Worm (Caenorhabditis elegans) whole organism, mixed stage, embryonic: ENCODE results near the gene irg-1.

ENCODE experiments used
- M03D4.4 ChIP-seq: sonication (generic microtip); optimal IDR thresholded peaks from 2 replicates; lab custom pipeline; 2017; ENCODE audit warnings: mild to moderate bottlenecking, missing genetic modification characterization, missing compliant biosample characterization
- bed-3 ChIP-seq: fragments of 200-800 bp; sonication (Bioruptor generic); optimal IDR thresholded peaks from 3 replicates; lab custom pipeline; 2018; ENCODE audit warnings: mild to moderate bottlenecking, missing genetic modification characterization, moderate library complexity, missing compliant biosample characterization
- blmp-1 ChIP-seq: fragments of 150-350 bp; optimal IDR thresholded peaks from 2 replicates; lab custom pipeline; 2014; ENCODE audit warnings: missing biosample characterization, missing genetic modification characterization
- ceh-39 ChIP-seq: fragments of 150-350 bp; optimal IDR thresholded peaks from 2 replicates; lab custom pipeline; 2014; ENCODE audit warnings: missing biosample characterization, missing genetic modification characterization
- ceh-43 ChIP-seq: fragments of 200-800 bp; sonication (Bioruptor generic); optimal IDR thresholded peaks from 2 replicates; lab custom pipeline; 2018; ENCODE audit warnings: mild to moderate bottlenecking, missing genetic modification characterization, moderate library complexity, missing compliant biosample characterization
- ceh-83 ChIP-seq: fragments of 200-800 bp; sonication (Bioruptor generic); optimal IDR thresholded peaks from 2 replicates; lab custom pipeline; 2018; ENCODE audit warnings: mild to moderate bottlenecking, missing genetic modification characterization, missing compliant biosample characterization
- ces-1 ChIP-seq: fragments of 150-350 bp; optimal IDR thresholded peaks from 2 replicates; lab custom pipeline; 2014; ENCODE audit warnings: missing biosample characterization, missing genetic modification reagents, missing genetic modification characterization
- cnd-1 ChIP-seq: fragments of 200-800 bp; sonication (Bioruptor generic); optimal IDR thresholded peaks from 2 replicates; lab custom pipeline; 2018; ENCODE audit warnings: mild to moderate bottlenecking, missing genetic modification characterization, missing compliant biosample characterization
- drap-1 ChIP-seq: fragments of 200-800 bp; sonication (Bioruptor generic); optimal IDR thresholded peaks from 3 replicates; lab custom pipeline; 2018; ENCODE audit warnings: mild to moderate bottlenecking, missing genetic modification characterization, missing compliant biosample characterization
- elt-1 ChIP-seq: sonication (generic microtip); optimal IDR thresholded peaks from 2 replicates; lab custom pipeline; 2017; ENCODE audit warnings: missing genetic modification characterization, mild to moderate bottlenecking, missing compliant biosample characterization, antibody characterized with exemption, moderate library complexity, borderline replicate concordance; ENCODE audit not compliant: insufficient read depth
- elt-3 ChIP-seq: fragments of 150-350 bp; optimal IDR thresholded peaks from 2 replicates; lab custom pipeline; 2014; ENCODE audit warnings: missing biosample characterization, missing genetic modification characterization
- ham-2 ChIP-seq: fragments of 200-800 bp; sonication (Bioruptor generic); optimal IDR thresholded peaks from 2 replicates; lab custom pipeline; 2018; ENCODE audit warnings: mild to moderate bottlenecking, missing genetic modification characterization, missing compliant biosample characterization
- hlh-1 ChIP-seq: fragments of 150-350 bp; optimal IDR thresholded peaks from 2 replicates; lab custom pipeline; 2014; ENCODE audit warnings: missing biosample characterization, missing genetic modification reagents, missing genetic modification characterization
- lin-13 ChIP-seq: fragments of 150-350 bp; optimal IDR thresholded peaks from 2 replicates; lab custom pipeline; 2014; ENCODE audit warnings: missing biosample characterization, missing genetic modification characterization
- lin-32 ChIP-seq: fragments of 200-800 bp; sonication (Bioruptor generic); optimal IDR thresholded peaks from 2 replicates; lab custom pipeline; 2018; ENCODE audit warnings: mild to moderate bottlenecking, missing genetic modification characterization, missing compliant biosample characterization
- lsy-2 ChIP-seq: fragments of 150-350 bp; optimal IDR thresholded peaks from 2 replicates; lab custom pipeline; 2014; ENCODE audit warnings: missing biosample characterization, missing genetic modification characterization
- mab-5 ChIP-seq: fragments of 150-350 bp; optimal IDR thresholded peaks from 2 replicates; lab custom pipeline; 2014; ENCODE audit warnings: missing biosample characterization, missing genetic modification characterization
- mls-2 ChIP-seq: sonication (generic microtip); optimal IDR thresholded peaks from 2 replicates; lab custom pipeline; 2016; ENCODE audit warnings: mild to moderate bottlenecking, missing genetic modification characterization, moderate library complexity, missing compliant biosample characterization
- nhr-12 ChIP-seq: fragments of 150-350 bp; optimal IDR thresholded peaks from 2 replicates; lab custom pipeline; 2014; ENCODE audit warnings: missing biosample characterization, missing genetic modification characterization
- nhr-237 ChIP-seq: fragments of 150-350 bp; optimal IDR thresholded peaks from 2 replicates; lab custom pipeline; 2014; ENCODE audit warnings: missing biosample characterization, missing genetic modification characterization
- nhr-28 ChIP-seq: fragments of 150-350 bp; optimal IDR thresholded peaks from 2 replicates; lab custom pipeline; 2014; ENCODE audit warnings: missing biosample characterization, missing genetic modification characterization
- nhr-76 ChIP-seq: sonication (generic microtip); optimal IDR thresholded peaks from 2 replicates; lab custom pipeline; 2017; ENCODE audit warnings: missing biosample characterization, missing genetic modification characterization
- pha-4 ChIP-seq: fragments of 150-350 bp; optimal IDR thresholded peaks from 2 replicates; lab custom pipeline; 2018; ENCODE audit warnings: missing biosample characterization, missing genetic modification reagents, missing genetic modification characterization
- snpc-4 ChIP-seq: fragments of 150-350 bp; optimal IDR thresholded peaks from 2 replicates; lab custom pipeline; 2014; ENCODE audit warnings: missing biosample characterization, missing genetic modification characterization
- tbx-8 ChIP-seq: fragments of 200-800 bp; sonication (Bioruptor generic); optimal IDR thresholded peaks from 2 replicates; lab custom pipeline; 2018; ENCODE audit warnings: mild to moderate bottlenecking, missing genetic modification characterization, moderate library complexity, missing compliant biosample characterization
- unc-120 ChIP-seq: sonication (generic microtip); optimal IDR thresholded peaks from 2 replicates; lab custom pipeline; 2017; ENCODE audit warnings: missing genetic modification characterization, missing compliant biosample characterization; ENCODE audit not compliant: poor library complexity, severe bottlenecking
- unc-39 ChIP-seq: fragments of 150-350 bp; optimal IDR thresholded peaks from 2 replicates; lab custom pipeline; 2014; ENCODE audit warnings: missing biosample characterization, missing genetic modification characterization
- unc-62 ChIP-seq: fragments of 150-350 bp; optimal IDR thresholded peaks from 2 replicates; lab custom pipeline; 2014; ENCODE audit warnings: missing biosample characterization, missing genetic modification reagents, missing genetic modification characterization
- zip-8 ChIP-seq: fragments of 150-350 bp; optimal IDR thresholded peaks from 2 replicates; lab custom pipeline; 2014; ENCODE audit warnings: missing biosample characterization, missing genetic modification characterization
- ztf-11 ChIP-seq: fragments of 150-350 bp; optimal IDR thresholded peaks from 2 replicates; lab custom pipeline; 2014; ENCODE audit warnings: missing biosample characterization, missing genetic modification characterization

irg-1 gene

ce11 chrV:3543344-3543743 is 20.0 kb downstream of the irg-1 start, which contains the start of gene nhr-222:
TSS of gene nhr-222 (minus strand) at chrV:3543444.
- TF ChIP-seq lin-13: no peak
- TF ChIP-seq tbx-8 (GFP tag; lab: Kevin White, UChicago): no peak
- TF ChIP-seq snpc-4 (tag; lab: Kevin White, UChicago): no peak
- TF ChIP-seq ces-1 (GFP tag; lab: Kevin White, UChicago): no peak
- TF ChIP-seq lin-32 (GFP tag; lab: Kevin White, UChicago): no peak
- TF ChIP-seq elt-1 (tag; lab: Kevin White, UChicago): no peak

- TF ChIP-seq tbx-8 (GFP tag; lab: Kevin White, UChicago) (no peak), ceh-43 (GFP tag; lab: Kevin White, UChicago) (no peak), ham-2 (GFP tag; lab: Kevin White, UChicago) (no peak), elt-1 (tag; lab: Kevin White, UChicago) (no peak), unc-120 (tag; lab: Kevin White, UChicago) (no peak), mab-5 (tag; lab: Kevin White, UChicago) (no peak), hlh-1 (tag; lab: Kevin White, UChicago) (no peak), nhr-237 (tag; lab: Kevin White, UChicago) (no peak), ceh-39 (tag; lab: Kevin White, UChicago) (no peak), zip-8 (tag; lab: Kevin White, UChicago) (no peak), M03D4.4 (tag; lab: Kevin White, UChicago) (no peak)
Measured at ce11 chrV:3546517-3546916, 23.1 kb downstream of the irg-1 start, which contains the start of gene srbc-68. TSS of gene srbc-68 (minus strand) at chrV:3546617.

- TF ChIP-seq ztf-11 (tag; lab: Kevin White, UChicago) (no peak), ces-1 (GFP tag; lab: Kevin White, UChicago) (no peak), elt-1 (tag; lab: Kevin White, UChicago) (no peak), ceh-83 (GFP tag; lab: Kevin White, UChicago) (no peak), lin-13 (no peak), hlh-1 (tag; lab: Kevin White, UChicago) (no peak)
Measured at ce11 chrV:3548798-3549197, 25.4 kb downstream of the irg-1 start, which contains the start of gene srw-130. TSS of gene srw-130 (minus strand) at chrV:3548898.

ce11 chrV:3549553-3549952 is 26.2 kb downstream of the irg-1 start, which contains the start of gene sri-21:
TSS of gene sri-21 (plus strand) at chrV:3549853.
- TF ChIP-seq lin-32 (GFP tag; lab: Kevin White, UChicago) (no peak), nhr-237 (tag; lab: Kevin White, UChicago) (no peak), bed-3 (GFP tag; lab: Kevin White, UChicago) (no peak), lsy-2 (no peak), ceh-83 (GFP tag; lab: Kevin White, UChicago) (no peak), blmp-1 (tag; lab: Kevin White, UChicago) (no peak), ham-2 (GFP tag; lab: Kevin White, UChicago) (no peak), unc-39 (no peak), tbx-8 (GFP tag; lab: Kevin White, UChicago) (no peak), unc-120 (tag; lab: Kevin White, UChicago) (no peak), snpc-4 (tag; lab: Kevin White, UChicago) (no peak), unc-62 (no peak), mls-2 (tag; lab: Kevin White, UChicago) (no peak), nhr-12 (no peak), elt-1 (tag; lab: Kevin White, UChicago) (no peak), elt-3 (tag; lab: Kevin White, UChicago) (no peak), nhr-28 (tag; lab: Kevin White, UChicago) (no peak), drap-1 (GFP tag; lab: Kevin White, UChicago) (no peak), ztf-11 (tag; lab: Kevin White, UChicago) (no peak)

- TF ChIP-seq pha-4 (tag; lab: Kevin White, UChicago): no peak
- TF ChIP-seq tbx-8 (GFP tag; lab: Kevin White, UChicago): no peak
- no peak for TF ChIP-seq elt-1 (tag; lab: Kevin White, UChicago)
- TF ChIP-seq lin-32 (GFP tag; lab: Kevin White, UChicago): no peak
- TF ChIP-seq ham-2 (GFP tag; lab: Kevin White, UChicago): no peak
- no peak for TF ChIP-seq bed-3 (GFP tag; lab: Kevin White, UChicago)
- TF ChIP-seq hlh-1 (tag; lab: Kevin White, UChicago): no peak
- no peak for TF ChIP-seq cnd-1
- TF ChIP-seq zip-8 (tag; lab: Kevin White, UChicago): no peak
- TF ChIP-seq nhr-76 (tag; lab: Kevin White, UChicago): no peak
Measured at ce11 chrV:3551765-3552164, 28.4 kb downstream of the irg-1 start, which contains the start of gene grl-28. TSS of gene grl-28 (minus strand) at chrV:3551865.
